Fruit fly (Drosophila melanogaster): ENCODE data around the gene brk.
A peak's percentile ranks its signal among the peaks of the same experiment; 100 is the strongest.

Gene brk

DNA sequence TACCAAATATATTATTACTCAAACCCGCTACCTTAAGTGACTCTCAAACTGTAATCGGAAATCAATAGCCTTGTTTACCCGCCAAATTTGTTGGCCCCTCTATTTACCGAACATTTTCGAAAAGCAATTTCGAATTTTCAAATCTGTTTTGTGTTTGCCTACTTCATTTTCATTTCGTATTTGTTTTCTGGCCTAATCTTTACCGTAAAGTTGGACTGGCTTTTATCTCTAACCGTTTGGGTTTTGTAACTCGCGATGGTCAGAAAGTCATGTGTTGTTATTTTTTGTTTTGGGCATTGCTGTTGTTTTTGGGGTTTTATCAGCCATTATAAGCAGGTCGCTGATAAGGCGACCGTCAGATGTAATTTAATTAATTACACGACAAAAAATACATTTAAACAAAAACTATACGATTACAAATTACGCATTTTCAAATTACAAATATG is 25.6 kb downstream of the brk start:
- TF ChIP-seq CG13204 (GFP tag; optimal IDR thresholded peaks at IDR 0.05) (no peak), D1 (tag; optimal IDR thresholded peaks at IDR 0.05) (no peak), Pif1B (GFP tag; optimal IDR thresholded peaks at IDR 0.05) (no peak), EcR (GFP tag; optimal IDR thresholded peaks at IDR 0.05) (no peak), CG8159 (tag; optimal IDR thresholded peaks at IDR 0.05) (no peak), rn (GFP tag; IDR thresholded peaks at IDR 0.05) (no peak), Pif1A (GFP tag; optimal IDR thresholded peaks at IDR 0.05) (no peak), CG9948 (tag; optimal IDR thresholded peaks at IDR 0.05) (no peak), CG4496 (GFP tag; IDR thresholded peaks at IDR 0.05) (no peak), CG10348 (GFP tag; IDR thresholded peaks at IDR 0.05) (no peak), gl (tag; optimal IDR thresholded peaks at IDR 0.05) (no peak), CG17806 (tag; optimal IDR thresholded peaks at IDR 0.05) (no peak), fd96Ca (GFP tag; IDR thresholded peaks at IDR 0.05) (no peak), CG14655 (GFP tag; optimal IDR thresholded peaks at IDR 0.05) (no peak)

DNA sequence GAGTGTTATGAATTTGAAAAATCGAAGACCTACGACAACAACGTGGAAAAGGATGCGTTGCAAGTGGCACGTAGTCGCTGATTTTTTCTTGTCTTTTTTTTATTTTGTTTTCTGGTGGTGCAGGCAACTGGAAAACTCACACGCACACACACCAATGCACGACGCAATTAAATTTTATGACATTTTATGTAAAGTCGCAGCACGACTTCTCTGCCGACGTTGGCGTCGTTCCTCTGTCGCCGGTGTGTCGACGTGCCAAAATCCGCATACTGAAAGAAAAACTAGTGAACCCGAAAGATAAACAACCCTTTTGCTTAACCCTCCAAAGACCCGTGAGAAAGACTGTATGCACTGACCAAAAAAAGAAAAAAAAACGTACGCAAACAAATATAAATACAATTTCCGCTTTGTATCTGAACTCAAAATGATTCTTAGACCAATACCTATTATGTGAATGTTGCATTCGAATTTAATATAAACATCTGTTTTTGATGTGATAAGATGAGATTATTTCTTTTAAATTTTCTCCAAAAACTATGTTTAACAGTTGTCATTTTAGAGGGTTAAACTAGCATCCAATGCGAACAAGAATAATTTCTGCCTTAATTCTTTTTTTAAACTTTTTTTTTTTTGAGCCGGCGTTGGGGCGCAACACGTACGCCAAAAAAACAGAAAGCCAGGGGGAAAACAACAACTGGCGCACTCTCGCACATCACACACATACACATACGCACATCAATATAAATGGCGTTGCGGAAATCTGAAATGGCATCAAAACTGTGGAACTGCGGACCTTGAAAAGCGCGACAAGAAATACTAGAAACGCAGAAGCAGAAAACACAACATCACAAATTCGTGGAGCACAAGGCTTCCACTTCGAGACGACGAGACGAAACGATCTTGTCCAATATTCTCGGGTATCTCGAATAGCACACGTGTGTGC is 26.4 kb downstream of the brk start:
- peak; percentile 76 for TF ChIP-seq Pif1B (GFP tag; optimal IDR thresholded peaks at IDR 0.05)
- TF ChIP-seq EcR (GFP tag; optimal IDR thresholded peaks at IDR 0.05) = peak; percentile 11
- TF ChIP-seq CG9948 (tag; optimal IDR thresholded peaks at IDR 0.05) = peak; percentile 83
- peak; percentile 77 for TF ChIP-seq Pif1A (GFP tag; optimal IDR thresholded peaks at IDR 0.05)
- peak; percentile 44 for TF ChIP-seq gl (tag; optimal IDR thresholded peaks at IDR 0.05)
- peak; percentile 32 for TF ChIP-seq Snoo (tag; optimal IDR thresholded peaks at IDR 0.05)
- TF ChIP-seq CG32121 (GFP tag; IDR thresholded peaks at IDR 0.05) = no peak
- peak; percentile 53; the same call in 1 of the 3 replicates for TF ChIP-seq CG4496 (GFP tag; IDR thresholded peaks at IDR 0.05)
- TF ChIP-seq rn (GFP tag; IDR thresholded peaks at IDR 0.05) = peak; percentile 38; the same call in 1 of the 2 replicates
- TF ChIP-seq CG15710 (tag; optimal IDR thresholded peaks at IDR 0.05) = peak; percentile 85
- no peak for TF ChIP-seq CG12605 (GFP tag; IDR thresholded peaks at IDR 0.05)
- TF ChIP-seq CG34367 (tag; optimal IDR thresholded peaks at IDR 0.05) = peak; percentile 69
- TF ChIP-seq CG13204 (GFP tag; optimal IDR thresholded peaks at IDR 0.05) = no peak
- 0 out of 3 replicates have a peak, but pooled peaks have one; percentile 20 for TF ChIP-seq fd96Ca (GFP tag; IDR thresholded peaks at IDR 0.05)
- peak; percentile 77 for TF ChIP-seq D1 (tag; optimal IDR thresholded peaks at IDR 0.05)
- no peak for TF ChIP-seq Ets98B (GFP tag; IDR thresholded peaks at IDR 0.05)
- peak; percentile 88 for TF ChIP-seq CG8159 (tag; optimal IDR thresholded peaks at IDR 0.05)
- peak; percentile 67 for TF ChIP-seq CG8301 (tag; optimal IDR thresholded peaks at IDR 0.05)
- TF ChIP-seq CG17806 (tag; optimal IDR thresholded peaks at IDR 0.05) = peak; percentile 86
- no peak for TF ChIP-seq CG10348 (GFP tag; IDR thresholded peaks at IDR 0.05)
- peak; percentile 85 for TF ChIP-seq CG14655 (GFP tag; optimal IDR thresholded peaks at IDR 0.05)

DNA sequence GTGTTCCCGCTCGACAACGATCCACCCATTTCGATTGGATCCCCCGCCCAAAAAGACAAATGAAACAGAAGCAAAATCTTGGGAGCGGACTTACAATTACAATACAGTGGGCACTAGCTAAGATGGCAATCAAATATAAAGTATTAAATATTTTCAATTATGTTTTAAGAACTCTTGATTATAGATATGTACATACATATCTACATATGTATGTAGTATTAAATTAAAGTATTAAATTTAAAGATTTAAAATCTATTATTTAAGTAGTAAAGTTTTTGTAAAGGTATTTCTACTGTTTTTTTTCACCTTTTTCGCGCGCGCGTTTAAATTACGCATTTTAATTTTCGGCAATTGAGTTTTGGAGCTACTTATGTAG is 27.1 kb downstream of the brk start:
- no peak for TF ChIP-seq fd96Ca (GFP tag; IDR thresholded peaks at IDR 0.05)
- 0 out of 2 replicates have a peak, but pooled peaks have one; percentile 9 for TF ChIP-seq CG10348 (GFP tag; IDR thresholded peaks at IDR 0.05)
- TF ChIP-seq Snoo (tag; optimal IDR thresholded peaks at IDR 0.05) = peak; percentile 23
- peak; percentile 79 for TF ChIP-seq CG15710 (tag; optimal IDR thresholded peaks at IDR 0.05)
- TF ChIP-seq CG34367 (tag; optimal IDR thresholded peaks at IDR 0.05) = peak; percentile 60
- TF ChIP-seq EcR (GFP tag; optimal IDR thresholded peaks at IDR 0.05) = no peak
- TF ChIP-seq CG8159 (tag; optimal IDR thresholded peaks at IDR 0.05) = peak; percentile 86
- TF ChIP-seq gl (tag; optimal IDR thresholded peaks at IDR 0.05) = no peak
- no peak for TF ChIP-seq CG32121 (GFP tag; IDR thresholded peaks at IDR 0.05)
- no peak for TF ChIP-seq CG12605 (GFP tag; IDR thresholded peaks at IDR 0.05)
- peak; percentile 48; the same call in 2 of the 3 replicates for TF ChIP-seq CG4496 (GFP tag; IDR thresholded peaks at IDR 0.05)
- peak; percentile 76 for TF ChIP-seq CG13204 (GFP tag; optimal IDR thresholded peaks at IDR 0.05)
- peak; percentile 79 for TF ChIP-seq CG17806 (tag; optimal IDR thresholded peaks at IDR 0.05)
- TF ChIP-seq CG9948 (tag; optimal IDR thresholded peaks at IDR 0.05) = peak; percentile 79
- no peak; the same call in 1 of the 2 replicates for TF ChIP-seq rn (GFP tag; IDR thresholded peaks at IDR 0.05)
- peak; percentile 85 for TF ChIP-seq CG14655 (GFP tag; optimal IDR thresholded peaks at IDR 0.05)
- TF ChIP-seq Ets98B (GFP tag; IDR thresholded peaks at IDR 0.05) = peak; percentile 18; the same call in 1 of the 2 replicates
- peak; percentile 9 for TF ChIP-seq Pif1A (GFP tag; optimal IDR thresholded peaks at IDR 0.05)
- peak; percentile 72 for TF ChIP-seq CG8301 (tag; optimal IDR thresholded peaks at IDR 0.05)
- no peak for TF ChIP-seq Pif1B (GFP tag; optimal IDR thresholded peaks at IDR 0.05)
- peak; percentile 59 for TF ChIP-seq D1 (tag; optimal IDR thresholded peaks at IDR 0.05)

DNA sequence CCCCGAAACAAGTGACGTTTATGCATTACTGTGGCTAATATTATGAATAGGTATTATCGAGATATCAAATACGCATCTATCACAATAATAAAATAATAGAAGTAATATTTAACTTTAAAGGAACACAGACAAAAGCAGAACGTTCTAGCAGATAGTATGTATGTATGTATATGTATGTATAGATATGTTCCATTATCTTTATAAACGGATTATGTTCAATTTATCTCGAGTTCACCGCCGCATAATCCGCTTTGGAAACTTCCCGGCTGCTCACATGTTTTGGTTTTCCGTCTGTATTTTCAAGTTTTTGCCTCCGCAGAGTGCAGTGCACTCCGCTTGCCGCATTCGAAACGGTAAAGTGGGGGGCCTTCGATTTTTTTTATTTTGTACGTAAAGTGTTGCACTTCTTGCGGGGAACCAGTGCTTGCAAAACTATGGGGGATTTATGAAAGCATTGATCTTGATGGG is 27.8 kb downstream of the brk start:
- TF ChIP-seq CG17806 (tag; optimal IDR thresholded peaks at IDR 0.05) = peak; percentile 72
- TF ChIP-seq Pif1B (GFP tag; optimal IDR thresholded peaks at IDR 0.05) = peak; percentile 59
- TF ChIP-seq CG8301 (tag; optimal IDR thresholded peaks at IDR 0.05) = peak; percentile 74
- TF ChIP-seq rn (GFP tag; IDR thresholded peaks at IDR 0.05) = no peak
- TF ChIP-seq CG12605 (GFP tag; IDR thresholded peaks at IDR 0.05) = no peak
- TF ChIP-seq CG8159 (tag; optimal IDR thresholded peaks at IDR 0.05) = peak; percentile 73
- peak; percentile 64 for TF ChIP-seq CG14655 (GFP tag; optimal IDR thresholded peaks at IDR 0.05)
- TF ChIP-seq fd96Ca (GFP tag; IDR thresholded peaks at IDR 0.05) = no peak
- TF ChIP-seq Ets98B (GFP tag; IDR thresholded peaks at IDR 0.05) = peak; percentile 35
- peak; percentile 82 for TF ChIP-seq Snoo (tag; optimal IDR thresholded peaks at IDR 0.05)
- TF ChIP-seq Pif1A (GFP tag; optimal IDR thresholded peaks at IDR 0.05) = peak; percentile 84
- peak; percentile 68; the same call in 1 of the 3 replicates for TF ChIP-seq CG4496 (GFP tag; IDR thresholded peaks at IDR 0.05)
- peak; percentile 62 for TF ChIP-seq CG9948 (tag; optimal IDR thresholded peaks at IDR 0.05)
- peak; percentile 95 for TF ChIP-seq EcR (GFP tag; optimal IDR thresholded peaks at IDR 0.05)
- TF ChIP-seq CG34367 (tag; optimal IDR thresholded peaks at IDR 0.05) = peak; percentile 73
- TF ChIP-seq CG10348 (GFP tag; IDR thresholded peaks at IDR 0.05) = no peak
- TF ChIP-seq CG13204 (GFP tag; optimal IDR thresholded peaks at IDR 0.05) = peak; percentile 42
- peak; percentile 80 for TF ChIP-seq CG15710 (tag; optimal IDR thresholded peaks at IDR 0.05)
- peak; percentile 37 for TF ChIP-seq gl (tag; optimal IDR thresholded peaks at IDR 0.05)
- no peak for TF ChIP-seq D1 (tag; optimal IDR thresholded peaks at IDR 0.05)
- no peak; the same call in 1 of the 2 replicates for TF ChIP-seq CG32121 (GFP tag; IDR thresholded peaks at IDR 0.05)

Measured in whole organism, pupa.